Fruit fly (Drosophila melanogaster) whole organism, embryonic: Measurements from ENCODE around the gene CG32483.

Experiments used
- Atf-2 ChIP-seq: fragments of 200-800 bp; sonication (Bioruptor generic); optimal IDR thresholded peaks from 2 replicates; lab custom pipeline; 2016; ENCODE audit warnings: missing biosample characterization, missing genetic modification characterization
- BEAF-32 ChIP-seq: fragments of 200-800 bp; sonication (Bioruptor generic); optimal IDR thresholded peaks from 3 replicates; lab custom pipeline; 2017; ENCODE audit warnings: missing biosample characterization, missing genetic modification characterization, mild to moderate bottlenecking, moderate library complexity, missing genetic modification reagents
- CG10543 ChIP-seq: fragments of 200-800 bp; sonication (Bioruptor generic); optimal IDR thresholded peaks from 3 replicates; lab custom pipeline; 2017; ENCODE audit warnings: missing biosample characterization, mild to moderate bottlenecking, missing genetic modification characterization, moderate library complexity
- CG11085 ChIP-seq: fragments of 200-800 bp; sonication (Bioruptor generic); IDR thresholded peaks from 2 replicates; pipeline ENCODE4 v1.3.6; 2022; ENCODE audit warnings: missing biosample characterization, missing genetic modification characterization
- CG13123 ChIP-seq: fragments of 200-800 bp; sonication (Bioruptor generic); optimal IDR thresholded peaks from 2 replicates; lab custom pipeline; 2016; ENCODE audit warnings: missing biosample characterization, missing genetic modification characterization
- CG14860 ChIP-seq: fragments of 200-800 bp; sonication (Bioruptor generic); IDR thresholded peaks from 3 replicates; pipeline ENCODE4 v1.3.6; 2022; ENCODE audit warnings: missing biosample characterization, missing genetic modification characterization; ENCODE audit not compliant: partially characterized antibody
- CG15269 ChIP-seq: fragments of 200-800 bp; sonication (Bioruptor generic); optimal IDR thresholded peaks from 2 replicates; lab custom pipeline; 2018; ENCODE audit warnings: missing biosample characterization, mild to moderate bottlenecking, missing genetic modification characterization, moderate library complexity
- CG15696 ChIP-seq: fragments of 200-800 bp; sonication (Bioruptor generic); optimal IDR thresholded peaks from 2 replicates; lab custom pipeline; 2019; ENCODE audit warnings: missing biosample characterization, mild to moderate bottlenecking, missing genetic modification characterization, moderate library complexity
- CG18262 ChIP-seq: fragments of 200-800 bp; optimal IDR thresholded peaks from 3 replicates; lab custom pipeline; 2019; ENCODE audit warnings: missing biosample characterization, mild to moderate bottlenecking, missing genetic modification characterization, moderate library complexity
- CG18764 ChIP-seq: fragments of 200-800 bp; sonication (Bioruptor generic); optimal IDR thresholded peaks from 3 replicates; lab custom pipeline; 2016; ENCODE audit warnings: missing biosample characterization, missing genetic modification characterization
- CG2120 ChIP-seq: fragments of 200-800 bp; sonication (Bioruptor generic); optimal IDR thresholded peaks from 3 replicates; lab custom pipeline; 2016; ENCODE audit warnings: missing biosample characterization, missing genetic modification characterization
- CG2712 ChIP-seq: fragments of 200-800 bp; optimal IDR thresholded peaks from 3 replicates; lab custom pipeline; 2019; ENCODE audit warnings: missing biosample characterization, mild to moderate bottlenecking, missing genetic modification characterization, moderate library complexity
- CG32767 ChIP-seq: fragments of 200-800 bp; sonication (Bioruptor generic); IDR thresholded peaks from 2 replicates; pipeline ENCODE4 v1.3.6; 2022; ENCODE audit warnings: missing biosample characterization, missing genetic modification characterization
- CG4328 ChIP-seq: fragments of 200-800 bp; sonication (Bioruptor generic); optimal IDR thresholded peaks from 3 replicates; lab custom pipeline; 2017; ENCODE audit warnings: missing biosample characterization, missing genetic modification reagents, missing genetic modification characterization
- CG6254 ChIP-seq: fragments of 200-800 bp; sonication (Bioruptor generic); optimal IDR thresholded peaks from 3 replicates; lab custom pipeline; 2017; ENCODE audit warnings: mild to moderate bottlenecking, missing biosample characterization, missing genetic modification reagents, missing genetic modification characterization
- CG6854 ChIP-seq: fragments of 200-800 bp; sonication (Bioruptor generic); optimal IDR thresholded peaks from 3 replicates; lab custom pipeline; 2017; ENCODE audit warnings: missing biosample characterization, mild to moderate bottlenecking, missing genetic modification characterization
- CG8089 ChIP-seq: fragments of 200-800 bp; sonication (Bioruptor generic); optimal IDR thresholded peaks from 3 replicates; lab custom pipeline; 2016; ENCODE audit warnings: missing biosample characterization, missing genetic modification characterization
- CoRest ChIP-seq: fragments of 200-800 bp; sonication (Bioruptor generic); optimal IDR thresholded peaks from 3 replicates; lab custom pipeline; 2018; ENCODE audit warnings: missing biosample characterization, mild to moderate bottlenecking, missing genetic modification characterization, moderate library complexity
- CrebB ChIP-seq: fragments of 200-800 bp; sonication (Bioruptor generic); optimal IDR thresholded peaks from 3 replicates; lab custom pipeline; 2018; ENCODE audit warnings: missing biosample characterization, mild to moderate bottlenecking, missing genetic modification characterization
- H15 ChIP-seq: fragments of 200-800 bp; sonication (Bioruptor generic); IDR thresholded peaks from 3 replicates; pipeline ENCODE4 v1.3.6; 2022; ENCODE audit warnings: missing biosample characterization, missing genetic modification characterization
- HLH54F ChIP-seq: fragments of 200-800 bp; sonication (Bioruptor generic); optimal IDR thresholded peaks from 3 replicates; lab custom pipeline; 2016; ENCODE audit warnings: missing biosample characterization, missing genetic modification characterization
- Hr39 ChIP-seq: fragments of >200 bp; optimal IDR thresholded peaks from 2 replicates; lab custom pipeline; 2017
- Kr ChIP-seq: fragments of 200-800 bp; sonication (Bioruptor generic); optimal IDR thresholded peaks from 2 replicates; lab custom pipeline; 2017; ENCODE audit warnings: missing biosample characterization, mild to moderate bottlenecking, missing genetic modification characterization
- NC2α ChIP-seq: fragments of 200-800 bp; sonication (Bioruptor generic); optimal IDR thresholded peaks from 2 replicates; lab custom pipeline; 2016; ENCODE audit warnings: missing biosample characterization, missing genetic modification characterization
- Sox102F ChIP-seq: fragments of 200-800 bp; sonication (Bioruptor generic); optimal IDR thresholded peaks from 2 replicates; lab custom pipeline; 2018; ENCODE audit warnings: missing biosample characterization, mild to moderate bottlenecking, missing genetic modification characterization, moderate library complexity
- Sry-δ ChIP-seq: fragments of 200-800 bp; sonication (Bioruptor generic); optimal IDR thresholded peaks from 2 replicates; lab custom pipeline; 2016; ENCODE audit warnings: missing biosample characterization, missing genetic modification characterization
- cad ChIP-seq: fragments of >200 bp; optimal IDR thresholded peaks from 2 replicates; lab custom pipeline; 2017; ENCODE audit warnings: missing biosample characterization, missing genetic modification characterization
- caup ChIP-seq: fragments of 200-800 bp; sonication (Bioruptor generic); optimal IDR thresholded peaks from 3 replicates; lab custom pipeline; 2017; ENCODE audit warnings: missing biosample characterization, mild to moderate bottlenecking, missing genetic modification characterization, moderate library complexity; ENCODE audit not compliant: severe bottlenecking
- croc ChIP-seq: fragments of 200-800 bp; sonication (Bioruptor generic); conservative IDR thresholded peaks from 3 replicates; pipeline ENCODE4 v1.3.6; 2022; ENCODE audit warnings: missing biosample characterization, missing genetic modification characterization
- gem ChIP-seq: fragments of 200-800 bp; sonication (Bioruptor generic); optimal IDR thresholded peaks from 2 replicates; lab custom pipeline; 2019; ENCODE audit warnings: missing biosample characterization, mild to moderate bottlenecking, missing genetic modification characterization, moderate library complexity
- h ChIP-seq: fragments of >200 bp; optimal IDR thresholded peaks from 2 replicates; lab custom pipeline; 2017
- ham ChIP-seq: fragments of 200-800 bp; sonication (Bioruptor generic); IDR thresholded peaks from 2 replicates; pipeline ENCODE4 v1.3.6; 2022; ENCODE audit warnings: missing biosample characterization, missing genetic modification characterization
- lbe ChIP-seq: fragments of 200-800 bp; sonication (Bioruptor generic); optimal IDR thresholded peaks from 2 replicates; lab custom pipeline; 2016; ENCODE audit warnings: missing biosample characterization, mild to moderate bottlenecking, missing genetic modification characterization
- mam ChIP-seq: fragments of 200-800 bp; sonication (Bioruptor generic); optimal IDR thresholded peaks from 3 replicates; lab custom pipeline; 2016; ENCODE audit warnings: missing biosample characterization, missing genetic modification characterization
- nmo ChIP-seq: fragments of 200-800 bp; sonication (Bioruptor generic); optimal IDR thresholded peaks from 2 replicates; lab custom pipeline; 2018; ENCODE audit warnings: missing biosample characterization, mild to moderate bottlenecking, missing genetic modification characterization, moderate library complexity
- org-1 ChIP-seq: fragments of 200-800 bp; sonication (Bioruptor generic); optimal IDR thresholded peaks from 2 replicates; lab custom pipeline; 2017; ENCODE audit warnings: missing biosample characterization, missing genetic modification characterization
- sd ChIP-seq: fragments of 200-800 bp; sonication (Bioruptor generic); optimal IDR thresholded peaks from 3 replicates; lab custom pipeline; 2018; ENCODE audit warnings: missing biosample characterization, mild to moderate bottlenecking, missing genetic modification characterization, moderate library complexity
- sens ChIP-seq: fragments of 200-800 bp; sonication (Bioruptor generic); peaks from one replicate; lab custom pipeline; 2016; ENCODE audit warnings: missing biosample characterization, missing genetic modification characterization
- so ChIP-seq: fragments of 200-800 bp; sonication (Bioruptor generic); IDR thresholded peaks from 3 replicates; pipeline ENCODE4 v1.3.6; 2022; ENCODE audit warnings: missing biosample characterization, missing genetic modification characterization
- tap ChIP-seq: fragments of 200-800 bp; optimal IDR thresholded peaks from 3 replicates; lab custom pipeline; 2019; ENCODE audit warnings: missing biosample characterization, mild to moderate bottlenecking, missing genetic modification characterization, moderate library complexity
- tio ChIP-seq: fragments of 200-800 bp; sonication (Bioruptor generic); optimal IDR thresholded peaks from 2 replicates; lab custom pipeline; 2017; ENCODE audit warnings: missing biosample characterization, missing genetic modification characterization, inconsistent platforms
- tx ChIP-seq: fragments of 200-800 bp; sonication (Bioruptor generic); optimal IDR thresholded peaks from 2 replicates; lab custom pipeline; 2016; ENCODE audit warnings: missing biosample characterization, missing genetic modification characterization
- zen2 ChIP-seq: fragments of 200-800 bp; sonication (Bioruptor generic); IDR thresholded peaks from 3 replicates; pipeline ENCODE4 v1.3.6; 2022; ENCODE audit warnings: missing biosample characterization, missing genetic modification characterization; ENCODE audit not compliant: partially characterized antibody

CG32483 gene

dm6 chr3L:638757-639353, 51.0 kb downstream of the CG32483 start (continued):
- TF ChIP-seq CG14860 (GFP tag; lab: Robert Waterston, UW) (no peak), h (lab: Kevin White, UChicago) (no peak), gem (tag; lab: Kevin White, UChicago) (peak; percentile 23), CG6254 (GFP tag; lab: Kevin White, UChicago) (no peak), sd (tag; lab: Kevin White, UChicago) (peak; percentile 100), HLH54F (no peak), tio (no peak), so (peak; percentile 36; the same call in 1 of the 3 replicates), tx (GFP tag; lab: Kevin White, UChicago) (no peak), CG18262 (tag; lab: Kevin White, UChicago) (no peak), mam (GFP tag; lab: Kevin White, UChicago) (no peak), NC2α (GFP tag; lab: Kevin White, UChicago) (no peak), Sry-δ (no peak), CG13123 (GFP tag; lab: Kevin White, UChicago) (no peak), CG10543 (GFP tag; lab: Kevin White, UChicago) (peak; percentile 41), Atf-2 (no peak), caup (GFP tag; lab: Kevin White, UChicago) (no peak), CG2712 (no peak), CG32767 (no peak), zen2 (GFP tag; lab: Robert Waterston, UW) (no peak), org-1 (GFP tag; lab: Kevin White, UChicago) (no peak), Hr39 (lab: Kevin White, UChicago) (no peak), CG11085 (no peak), sens (peak; percentile 89), Sox102F (GFP tag; lab: Kevin White, UChicago) (peak; percentile 33), tap (no peak), CG18764 (GFP tag; lab: Kevin White, UChicago) (no peak), Kr (no peak), nmo (GFP tag; lab: Kevin White, UChicago) (no peak), ham (GFP tag; lab: Robert Waterston, UW) (no peak), croc (GFP tag; lab: Robert Waterston, UW) (no peak), lbe (no peak), CrebB (tag; lab: Kevin White, UChicago) (no peak), CG2120 (GFP tag; lab: Kevin White, UChicago) (no peak), CG8089 (no peak), CG15696 (tag; lab: Kevin White, UChicago) (no peak), CG4328 (no peak), CG15269 (tag; lab: Kevin White, UChicago) (peak; percentile 67), H15 (GFP tag; lab: Robert Waterston, UW) (no peak), CG6854 (GFP tag; lab: Kevin White, UChicago) (no peak), cad (GFP tag; lab: Kevin White, UChicago) (no peak), CoRest (tag; lab: Kevin White, UChicago) (no peak), BEAF-32 (GFP tag; lab: Kevin White, UChicago) (no peak)
- TF ChIP-seq, all 482 proteins: peak for 40
